Worm (Caenorhabditis elegans): ENCODE results near the gene str-206.

str-206 gene

ce11 chrV:6214465-6214864 is 3.5 kb upstream of the str-206 start:
- TF ChIP-seq snpc-4 (tag; optimal IDR thresholded peaks at IDR 0.05) = no peak
- no peak for TF ChIP-seq ZK546.5 (tag; optimal IDR thresholded peaks at IDR 0.05)
- no peak for TF ChIP-seq F13H6.1 (tag; optimal IDR thresholded peaks at IDR 0.05)
- TF ChIP-seq nhr-12 (tag; optimal IDR thresholded peaks at IDR 0.05) = no peak
- no peak for TF ChIP-seq elt-1 (tag; optimal IDR thresholded peaks at IDR 0.05)

ce11 chrV:6217142-6217541 is 792 bp upstream of the str-206 start:
- no peak for TF ChIP-seq gmeb-1 (tag; optimal IDR thresholded peaks at IDR 0.05)
- peak; percentile 5 for TF ChIP-seq sma-9 (GFP tag; optimal IDR thresholded peaks at IDR 0.05)
- TF ChIP-seq sma-9 (tag; optimal IDR thresholded peaks at IDR 0.05) = no peak

- TF ChIP-seq dmd-4 (tag; optimal IDR thresholded peaks at IDR 0.05) = peak; percentile 7
- TF ChIP-seq sma-3 (GFP tag; optimal IDR thresholded peaks at IDR 0.05) = peak; percentile 25
- no peak for TF ChIP-seq lin-11 (tag; optimal IDR thresholded peaks at IDR 0.05)
- peak; percentile 46 for TF ChIP-seq nhr-21 (tag; optimal IDR thresholded peaks at IDR 0.05)
- TF ChIP-seq ama-1 (optimal IDR thresholded peaks at IDR 0.05) = peak; percentile 29
Measured at ce11 chrV:6220752-6221151, 2.8 kb downstream of the str-206 start.

- TF ChIP-seq nhr-77 (tag; optimal IDR thresholded peaks at IDR 0.05) (no peak), ztf-1 (GFP tag; conservative IDR thresholded peaks at IDR 0.05) (no peak), crh-2 (tag; optimal IDR thresholded peaks at IDR 0.05) (peak; percentile 10), ZK546.5 (tag; optimal IDR thresholded peaks at IDR 0.05) (no peak), aly-2 (tag; optimal IDR thresholded peaks at IDR 0.05) (no peak), mab-5 (tag; optimal IDR thresholded peaks at IDR 0.05) (no peak), nhr-10 (tag; optimal IDR thresholded peaks at IDR 0.05) (no peak), ama-1 (optimal IDR thresholded peaks at IDR 0.05) (peak; percentile 30), nhr-6 (tag; optimal IDR thresholded peaks at IDR 0.05) (peak; percentile 5), blmp-1 (tag; optimal IDR thresholded peaks at IDR 0.05; ENCODE audit: insufficient read depth) (no peak), ceh-16 (tag; optimal IDR thresholded peaks at IDR 0.05) (no peak), ztf-11 (tag; optimal IDR thresholded peaks at IDR 0.05) (no peak), elt-1 (tag; optimal IDR thresholded peaks at IDR 0.05) (no peak), unc-39 (tag; optimal IDR thresholded peaks at IDR 0.05) (no peak), gmeb-1 (tag; optimal IDR thresholded peaks at IDR 0.05) (no peak)
Measured at ce11 chrV:6221292-6221691, 3.4 kb downstream of the str-206 start.

ce11 chrV:6222171-6222733 is 4.3 kb downstream of the str-206 start:
- TF ChIP-seq ztf-1 (GFP tag; conservative IDR thresholded peaks at IDR 0.05) = 0 out of 2 replicates have a peak, but pooled peaks have one; percentile 73
- TF ChIP-seq lin-11 (tag; optimal IDR thresholded peaks at IDR 0.05) = no peak
- no peak for TF ChIP-seq R02D3.7 (tag; optimal IDR thresholded peaks at IDR 0.05)
- no peak for TF ChIP-seq zag-1 (tag; optimal IDR thresholded peaks at IDR 0.05)
- TF ChIP-seq nhr-11 (tag; optimal IDR thresholded peaks at IDR 0.05) = no peak
- no peak for TF ChIP-seq C34F6.9 (tag; optimal IDR thresholded peaks at IDR 0.05)
- no peak for TF ChIP-seq sma-9 (GFP tag; optimal IDR thresholded peaks at IDR 0.05)
- no peak for TF ChIP-seq sma-9 (tag; optimal IDR thresholded peaks at IDR 0.05)
- no peak for TF ChIP-seq lsy-2 (tag; optimal IDR thresholded peaks at IDR 0.05)
- peak; percentile 27 for TF ChIP-seq nhr-25 (tag; optimal IDR thresholded peaks at IDR 0.05)

- TF ChIP-seq blmp-1 (tag; optimal IDR thresholded peaks at IDR 0.05; ENCODE audit: insufficient read depth) = peak; percentile 2
- no peak for TF ChIP-seq nhr-21 (tag; optimal IDR thresholded peaks at IDR 0.05)
- TF ChIP-seq lsy-2 (tag; optimal IDR thresholded peaks at IDR 0.05) = peak in 1 of 2 experiments; percentile 2
- peak; percentile 17 for TF ChIP-seq sma-9 (GFP tag; optimal IDR thresholded peaks at IDR 0.05)
- TF ChIP-seq sma-9 (tag; optimal IDR thresholded peaks at IDR 0.05) = no peak
- TF ChIP-seq snpc-4 (tag; optimal IDR thresholded peaks at IDR 0.05) = no peak
Measured at ce11 chrV:6222779-6223276, 4.9 kb downstream of the str-206 start.

Data from whole organism, L2 larva.